Worm (Caenorhabditis elegans): Measurements from ENCODE around the gene T06C12.14.

The T06C12.14 gene

ce11 chrV:15880705-15881104 lies 19.1 kb upstream of the T06C12.14 start (continued):
- TF ChIP-seq Y75B8A.6 (GFP tag; IDR thresholded peaks at IDR 0.05) (0 out of 2 replicates have a peak, but pooled peaks have one; percentile 29), fkh-10 (GFP tag; optimal IDR thresholded peaks at IDR 0.05) (no peak), F37D6.2 (tag; optimal IDR thresholded peaks at IDR 0.05) (no peak), Y5F2A.4 (GFP tag; optimal IDR thresholded peaks at IDR 0.05) (no peak), daf-12 (tag; optimal IDR thresholded peaks at IDR 0.05) (no peak), nhr-6 (tag; optimal IDR thresholded peaks at IDR 0.05) (peak; percentile 28), dpl-1 (GFP tag; optimal IDR thresholded peaks at IDR 0.05) (no peak), ceh-20 (GFP tag; IDR thresholded peaks at IDR 0.05) (no peak), hmg-1.1 (GFP tag; IDR thresholded peaks at IDR 0.05) (0 out of 2 replicates have a peak, but pooled peaks have one; percentile 22), egl-43 (GFP tag; IDR thresholded peaks at IDR 0.05) (no peak), mdt-29 (GFP tag; IDR thresholded peaks at IDR 0.05) (no peak), php-3 (GFP tag; IDR thresholded peaks at IDR 0.05) (no peak), hif-1 (tag; optimal IDR thresholded peaks at IDR 0.05) (peak in 1 of 2 experiments; percentile 37), skn-1 (tag; optimal IDR thresholded peaks at IDR 0.05) (no peak), attf-4 (tag; optimal IDR thresholded peaks at IDR 0.05) (no peak), ctbp-1 (GFP tag; IDR thresholded peaks at IDR 0.05) (no peak), ZK337.2 (GFP tag; IDR thresholded peaks at IDR 0.05) (no peak), saeg-2 (GFP tag; IDR thresholded peaks at IDR 0.05) (no peak), daf-16 (GFP tag; optimal IDR thresholded peaks at IDR 0.05) (no peak), daf-16 (tag; optimal IDR thresholded peaks at IDR 0.05) (peak; percentile 61), dmd-8 (GFP tag; IDR thresholded peaks at IDR 0.05) (no peak), ZK546.5 (tag; optimal IDR thresholded peaks at IDR 0.05) (no peak), nhr-77 (tag; optimal IDR thresholded peaks at IDR 0.05) (peak; percentile 75), set-16 (GFP tag; IDR thresholded peaks at IDR 0.05) (no peak), lin-39 (tag; optimal IDR thresholded peaks at IDR 0.05) (no peak), duxl-1 (tag; optimal IDR thresholded peaks at IDR 0.05; ENCODE audit: poor library complexity) (no peak), aly-2 (tag; optimal IDR thresholded peaks at IDR 0.05) (no peak), cey-2 (tag; optimal IDR thresholded peaks at IDR 0.05; ENCODE audit: borderline replicate concordance, insufficient read depth) (peak; percentile 82), fos-1 (tag; optimal IDR thresholded peaks at IDR 0.05) (no peak), daf-19 (GFP tag; conservative IDR thresholded peaks at IDR 0.05) (no peak), mxl-2 (GFP tag; conservative IDR thresholded peaks at IDR 0.05) (no peak), ces-1 (GFP tag; optimal IDR thresholded peaks at IDR 0.05) (no peak), Y105C5A.15 (GFP tag; IDR thresholded peaks at IDR 0.05) (no peak), nhr-25 (tag; optimal IDR thresholded peaks at IDR 0.05; ENCODE audit: borderline replicate concordance, insufficient read depth) (no peak), spr-1 (tag; optimal IDR thresholded peaks at IDR 0.05) (no peak), vab-7 (GFP tag; IDR thresholded peaks at IDR 0.05) (no peak), arid-1 (GFP tag; conservative IDR thresholded peaks at IDR 0.05) (no peak), R02D3.7 (tag; optimal IDR thresholded peaks at IDR 0.05) (no peak), mdl-1 (tag; optimal IDR thresholded peaks at IDR 0.05) (peak in 1 of 2 experiments; percentile 47), lim-7 (GFP tag; IDR thresholded peaks at IDR 0.05) (no peak), lin-29 (GFP tag; IDR thresholded peaks at IDR 0.05) (no peak), nhr-11 (tag; optimal IDR thresholded peaks at IDR 0.05) (peak; percentile 26), pha-4 (GFP tag; IDR thresholded peaks at IDR 0.05) (no peak), pha-4 (tag; optimal IDR thresholded peaks at IDR 0.05) (no peak), nhr-10 (tag; optimal IDR thresholded peaks at IDR 0.05) (no peak), nhr-237 (tag; optimal IDR thresholded peaks at IDR 0.05) (no peak), unc-39 (tag; optimal IDR thresholded peaks at IDR 0.05) (no peak), jun-1 (tag; optimal IDR thresholded peaks at IDR 0.05) (peak; percentile 7), dve-1 (tag; optimal IDR thresholded peaks at IDR 0.05; ENCODE audit: insufficient read depth) (peak; percentile 69), zip-11 (GFP tag; IDR thresholded peaks at IDR 0.05) (no peak), ceh-28 (tag; optimal IDR thresholded peaks at IDR 0.05) (no peak), nhr-48 (tag; optimal IDR thresholded peaks at IDR 0.05) (peak; percentile 80)
